Fruit fly (Drosophila melanogaster): Measurements from ENCODE around the gene CG11786.

Gene CG11786

dm6 chr3R:25054451-25055188 is 8.5 kb downstream of the CG11786 start, which contains the start of gene CG31109 (continued):
- TF ChIP-seq MTF-1 (GFP tag; optimal IDR thresholded peaks at IDR 0.05; ENCODE audit: borderline replicate concordance) = no peak
- peak; percentile 2 for TF ChIP-seq nerfin-1 (tag; optimal IDR thresholded peaks at IDR 0.05)
- TF ChIP-seq z (GFP tag; IDR thresholded peaks at IDR 0.05) = no peak
- no peak for TF ChIP-seq peb (GFP tag; IDR thresholded peaks at IDR 0.05)
- no peak for TF ChIP-seq ro (GFP tag; IDR thresholded peaks at IDR 0.05)
- TF ChIP-seq CG9727 (GFP tag; optimal IDR thresholded peaks at IDR 0.05) = peak; percentile 2
- TF ChIP-seq row (GFP tag; IDR thresholded peaks at IDR 0.05) = peak; percentile 70
- peak; percentile 30 for TF ChIP-seq CG7987 (GFP tag; optimal IDR thresholded peaks at IDR 0.05)
- TF ChIP-seq pan (optimal IDR thresholded peaks at IDR 0.05) = no peak
- TF ChIP-seq pan (GFP tag; optimal IDR thresholded peaks at IDR 0.05 in 1 of 2, IDR thresholded peaks at IDR 0.05 in 1 of 2) = peak in 1 of 2 experiments; percentile 38
- TF ChIP-seq ab (GFP tag; optimal IDR thresholded peaks at IDR 0.05) = no peak
- TF ChIP-seq CG15479 (GFP tag; optimal IDR thresholded peaks at IDR 0.05) = peak; percentile 10
- peak; percentile 12 for TF ChIP-seq Sry-β (GFP tag; optimal IDR thresholded peaks at IDR 0.05)
- TF ChIP-seq CG2199 (GFP tag; IDR thresholded peaks at IDR 0.05) = no peak
- TF ChIP-seq Dip2 (GFP tag; IDR thresholded peaks at IDR 0.05) = no peak
- TF ChIP-seq usp (GFP tag; optimal IDR thresholded peaks at IDR 0.05) = no peak
- TF ChIP-seq CG3281 (GFP tag; optimal IDR thresholded peaks at IDR 0.05) = no peak
- TF ChIP-seq CG4328 (GFP tag; optimal IDR thresholded peaks at IDR 0.05) = peak; percentile 11
- no peak for TF ChIP-seq CG1792 (GFP tag; optimal IDR thresholded peaks at IDR 0.05)
- TF ChIP-seq amos (GFP tag; IDR thresholded peaks at IDR 0.05; ENCODE audit: partially characterized antibody) = peak; percentile 63; the same call in 1 of the 2 replicates
- TF ChIP-seq nmo (GFP tag; optimal IDR thresholded peaks at IDR 0.05) = peak; percentile 35
- no peak for TF ChIP-seq fd3F (GFP tag; optimal IDR thresholded peaks at IDR 0.05)
- peak; percentile 22 for TF ChIP-seq CG13424 (tag; optimal IDR thresholded peaks at IDR 0.05)
- peak; percentile 28 for TF ChIP-seq CG34376 (GFP tag; optimal IDR thresholded peaks at IDR 0.05)
- TF ChIP-seq H2.0 (GFP tag; IDR thresholded peaks at IDR 0.05) = peak; percentile 35; the same call in 1 of the 2 replicates
- TF ChIP-seq Dek (tag; optimal IDR thresholded peaks at IDR 0.05) = no peak
- TF ChIP-seq Mrtf (GFP tag; IDR thresholded peaks at IDR 0.05) = no peak
- TF ChIP-seq Hmx (GFP tag; optimal IDR thresholded peaks at IDR 0.05) = no peak
- TF ChIP-seq ac (GFP tag; optimal IDR thresholded peaks at IDR 0.05) = no peak
- no peak for TF ChIP-seq CG12104 (GFP tag; optimal IDR thresholded peaks at IDR 0.05)
- no peak; the same call in 1 of the 2 replicates for TF ChIP-seq CG31441 (GFP tag; IDR thresholded peaks at IDR 0.05)
- TF ChIP-seq CG1024 (GFP tag; IDR thresholded peaks at IDR 0.05) = no peak
- peak; percentile 3 for TF ChIP-seq dmrt11E (tag; optimal IDR thresholded peaks at IDR 0.05)
- no peak for TF ChIP-seq CG10979 (tag; optimal IDR thresholded peaks at IDR 0.05)
- peak; percentile 50 for TF ChIP-seq CG10267 (tag; optimal IDR thresholded peaks at IDR 0.05)
- no peak for TF ChIP-seq CG15269 (tag; optimal IDR thresholded peaks at IDR 0.05)
- no peak for TF ChIP-seq CG4282 (GFP tag; optimal IDR thresholded peaks at IDR 0.05)
- TF ChIP-seq lov (optimal IDR thresholded peaks at IDR 0.05) = no peak
- no peak for TF ChIP-seq lov (GFP tag; IDR thresholded peaks at IDR 0.05)
- TF ChIP-seq toy (GFP tag; IDR thresholded peaks at IDR 0.05) = no peak
- peak; percentile 7 for TF ChIP-seq Fer1 (GFP tag; optimal IDR thresholded peaks at IDR 0.05)
- TF ChIP-seq Abd-B (GFP tag; optimal IDR thresholded peaks at IDR 0.05) = no peak
- TF ChIP-seq CG15011 (GFP tag; optimal IDR thresholded peaks at IDR 0.05) = no peak
- peak; percentile 59 for TF ChIP-seq Bgb (GFP tag; IDR thresholded peaks at IDR 0.05; ENCODE audit: partially characterized antibody)
- TF ChIP-seq CG10366 (GFP tag; IDR thresholded peaks at IDR 0.05) = no peak
- peak; percentile 27 for TF ChIP-seq CG9797 (GFP tag; optimal IDR thresholded peaks at IDR 0.05)
- no peak for TF ChIP-seq otp (GFP tag; IDR thresholded peaks at IDR 0.05)
- TF ChIP-seq sima (GFP tag; optimal IDR thresholded peaks at IDR 0.05) = no peak
- TF ChIP-seq CG11723 (GFP tag; optimal IDR thresholded peaks at IDR 0.05) = no peak
- no peak for TF ChIP-seq C15 (GFP tag; IDR thresholded peaks at IDR 0.05)

Measured in whole organism, embryonic.